Worm (Caenorhabditis elegans) whole organism, L1 larva: ENCODE measurements around the gene eif-1.A.

Source experiments
- Y116A8C.19 ChIP-seq: sonication (generic microtip); optimal IDR thresholded peaks from 2 replicates; lab custom pipeline; 2016; ENCODE audit warnings: missing compliant biosample characterization, missing genetic modification characterization, borderline replicate concordance
- ces-1 ChIP-seq: fragments of 150-350 bp; optimal IDR thresholded peaks from 2 replicates; lab custom pipeline; 2014; ENCODE audit warnings: missing biosample characterization, missing genetic modification reagents, missing genetic modification characterization
- dsc-1 ChIP-seq: sonication (generic microtip); optimal IDR thresholded peaks from 2 replicates; lab custom pipeline; 2016; ENCODE audit warnings: mild to moderate bottlenecking, missing genetic modification characterization, missing compliant biosample characterization
- fkh-8 ChIP-seq: sonication (generic microtip); optimal IDR thresholded peaks from 2 replicates; lab custom pipeline; 2016; ENCODE audit warnings: mild to moderate bottlenecking, missing genetic modification characterization, missing compliant biosample characterization
- fos-1 ChIP-seq: fragments of 150-350 bp; optimal IDR thresholded peaks from 2 replicates; lab custom pipeline; 2014; ENCODE audit warnings: missing biosample characterization, missing genetic modification characterization
- lin-15B ChIP-seq: fragments of 150-350 bp; sonication (generic microtip); optimal IDR thresholded peaks from 3 replicates; lab custom pipeline; 2014; ENCODE audit warnings: missing biosample characterization, missing genetic modification characterization
- nhr-12 ChIP-seq: sonication (generic microtip); optimal IDR thresholded peaks from 2 replicates; lab custom pipeline; 2017; ENCODE audit warnings: missing biosample characterization, missing genetic modification characterization
- nhr-77 ChIP-seq: fragments of 150-350 bp; optimal IDR thresholded peaks from 2 replicates; lab custom pipeline; 2014; ENCODE audit warnings: missing biosample characterization, missing genetic modification characterization
- unc-130 ChIP-seq: fragments of 150-350 bp; optimal IDR thresholded peaks from 2 replicates; lab custom pipeline; 2017; ENCODE audit warnings: missing biosample characterization, missing genetic modification characterization, inconsistent platforms
- unc-98 ChIP-seq: fragments of 200-800 bp; sonication (Bioruptor generic); IDR thresholded peaks from 2 replicates; pipeline ENCODE4 v1.3.6; 2022; ENCODE audit warnings: missing genetic modification characterization, missing compliant biosample characterization
- ztf-11 ChIP-seq, 2 experiments: sonication (generic microtip); optimal IDR thresholded peaks; 2 replicates each; lab custom pipeline; 2016 to 2017; ENCODE audit warnings: missing genetic modification characterization in 2 of 2, missing biosample characterization in 1 of 2, missing compliant biosample characterization in 1 of 2

- TF ChIP-seq dsc-1 (no peak), lin-15B (tag; lab: Kevin White, UChicago) (no peak), nhr-12 (tag; lab: Kevin White, UChicago) (no peak), unc-130 (tag; lab: Kevin White, UChicago) (no peak), unc-98 (GFP tag; lab: Robert Waterston, UW) (no peak), ces-1 (GFP tag; lab: Kevin White, UChicago) (no peak), fkh-8 (tag; lab: Kevin White, UChicago) (no peak), ztf-11 (tag; optimal IDR thresholded peaks at IDR 0.05; lab: Kevin White, UChicago) (no peak), Y116A8C.19 (tag; lab: Kevin White, UChicago) (no peak), fos-1 (tag; lab: Kevin White, UChicago) (no peak), nhr-77 (no peak)
Measured at ce11 chrIV:4789445-4789844, 21.3 kb upstream of the eif-1.A start, which contains the start of gene R11E3.1.
